Worm (Caenorhabditis elegans): ENCODE data around the gene F19C6.4.

Gene F19C6.4

ce11 chrX:9984889-9985404 is 32.9 kb downstream of the F19C6.4 start, which contains the start of gene F19C6.5:
Gene F19C6.5 (minus strand): TSS chrX:9984939.
- TF ChIP-seq crh-2 (tag; optimal IDR thresholded peaks at IDR 0.05), result no peak
- no peak for TF ChIP-seq blmp-1 (tag; optimal IDR thresholded peaks at IDR 0.05; ENCODE audit: insufficient read depth)
- no peak for TF ChIP-seq snpc-4 (tag; optimal IDR thresholded peaks at IDR 0.05)
- TF ChIP-seq peb-1 (tag; optimal IDR thresholded peaks at IDR 0.05), result no peak
- no peak for TF ChIP-seq skn-1 (tag; optimal IDR thresholded peaks at IDR 0.05)
- peak; percentile 5 for TF ChIP-seq fos-1 (tag; optimal IDR thresholded peaks at IDR 0.05)

- TF ChIP-seq C34F6.9 (tag; optimal IDR thresholded peaks at IDR 0.05), result no peak
- TF ChIP-seq ztf-11 (tag; optimal IDR thresholded peaks at IDR 0.05), result no peak
- TF ChIP-seq blmp-1 (tag; optimal IDR thresholded peaks at IDR 0.05; ENCODE audit: insufficient read depth), result no peak
- TF ChIP-seq peb-1 (tag; optimal IDR thresholded peaks at IDR 0.05), result no peak
- TF ChIP-seq nhr-6 (tag; optimal IDR thresholded peaks at IDR 0.05), result no peak
- no peak for TF ChIP-seq R02D3.7 (tag; optimal IDR thresholded peaks at IDR 0.05)
- TF ChIP-seq ceh-16 (tag; optimal IDR thresholded peaks at IDR 0.05), result no peak
- no peak for TF ChIP-seq nhr-21 (tag; optimal IDR thresholded peaks at IDR 0.05)
- no peak for TF ChIP-seq nhr-25 (tag; optimal IDR thresholded peaks at IDR 0.05)
- TF ChIP-seq nhr-77 (tag; optimal IDR thresholded peaks at IDR 0.05), result no peak
- no peak for TF ChIP-seq F13H6.1 (tag; optimal IDR thresholded peaks at IDR 0.05)
- no peak for TF ChIP-seq lsy-2 (tag; optimal IDR thresholded peaks at IDR 0.05)
- no peak for TF ChIP-seq ztf-4 (tag; optimal IDR thresholded peaks at IDR 0.05)
- no peak for TF ChIP-seq lin-13 (GFP tag; optimal IDR thresholded peaks at IDR 0.05)
- TF ChIP-seq mbf-1 (tag; optimal IDR thresholded peaks at IDR 0.05), result no peak
Measured at ce11 chrX:9981259-9981658, 36.6 kb downstream of the F19C6.4 start.

DNA sequence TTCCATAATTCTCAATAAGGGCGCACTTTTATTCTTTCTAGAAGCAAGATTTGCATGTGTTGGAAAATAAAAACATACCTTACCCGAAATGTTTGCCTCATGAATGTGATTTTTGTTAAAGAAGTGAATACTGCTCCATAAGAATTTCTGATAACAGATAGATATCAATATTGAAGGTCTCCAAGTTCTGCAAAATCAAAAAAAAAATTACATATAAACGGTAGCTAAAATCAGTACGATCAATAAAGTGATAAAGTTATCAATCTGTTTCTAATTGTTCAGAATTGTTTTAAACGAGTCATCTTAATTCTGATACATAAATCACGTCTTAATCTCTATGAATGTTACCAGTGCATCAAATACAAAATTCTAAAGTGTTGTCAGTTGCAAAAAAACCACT is 41.6 kb downstream of the F19C6.4 start, which contains the start of gene mgl-1:
Gene mgl-1 (minus strand): TSS at position 101 of the 400 bp plus-strand sequence.
- TF ChIP-seq sem-4 (tag; optimal IDR thresholded peaks at IDR 0.05) (no peak), snpc-4 (tag; optimal IDR thresholded peaks at IDR 0.05) (no peak), alr-1 (tag; optimal IDR thresholded peaks at IDR 0.05) (no peak), nhr-23 (tag; optimal IDR thresholded peaks at IDR 0.05) (no peak), dmd-4 (tag; optimal IDR thresholded peaks at IDR 0.05) (no peak), blmp-1 (tag; optimal IDR thresholded peaks at IDR 0.05; ENCODE audit: insufficient read depth) (no peak), mab-5 (tag; optimal IDR thresholded peaks at IDR 0.05) (no peak)

ce11 chrX:9965275-9965674 is 52.5 kb downstream of the F19C6.4 start, which contains the start of gene pssy-1:
Gene pssy-1 (plus strand): TSS chrX:9965592.
- TF ChIP-seq sma-9 (GFP tag; optimal IDR thresholded peaks at IDR 0.05) (peak; percentile 25), sma-9 (tag; optimal IDR thresholded peaks at IDR 0.05) (no peak), unc-55 (GFP tag; optimal IDR thresholded peaks at IDR 0.05) (no peak)
